Worm (Caenorhabditis elegans) whole organism, L2 larva: Measurements from ENCODE around the gene ttr-47.

Source experiments
- egl-27 ChIP-seq: sonication (generic microtip); optimal IDR thresholded peaks from 3 replicates; lab custom pipeline; 2017; ENCODE audit warnings: missing biosample characterization, missing genetic modification reagents, missing genetic modification characterization
- sem-4 ChIP-seq: fragments of 150-350 bp; optimal IDR thresholded peaks from 2 replicates; lab custom pipeline; 2014; ENCODE audit warnings: missing biosample characterization, missing genetic modification reagents, missing genetic modification characterization
- zag-1 ChIP-seq: fragments of 150-350 bp; optimal IDR thresholded peaks from 2 replicates; lab custom pipeline; 2014; ENCODE audit warnings: missing biosample characterization, missing genetic modification characterization

Gene ttr-47

DNA sequence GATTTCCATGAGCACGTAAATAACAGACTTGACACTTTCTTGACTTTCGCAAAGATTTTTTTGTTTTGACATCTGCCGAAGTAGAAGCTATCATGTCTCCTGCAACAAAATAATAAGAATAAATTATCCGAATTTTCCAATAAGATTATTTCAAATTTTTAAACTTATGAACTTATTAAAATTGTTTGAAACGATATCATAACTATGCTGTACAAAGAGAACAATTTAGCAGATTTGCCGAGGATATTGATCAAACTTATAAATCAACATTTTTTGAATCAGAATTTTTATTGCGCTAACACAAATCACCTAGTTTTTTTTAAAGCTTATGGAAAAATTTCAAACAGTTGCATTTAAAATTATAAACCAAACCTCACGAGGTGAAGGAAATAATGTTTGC, 49.4 kb downstream of the ttr-47 start, which contains the start of gene nhr-195:
nhr-195 (minus strand) TSS at position 101 of the 400 bp plus-strand sequence.
- TF ChIP-seq zag-1 (tag; lab: Kevin White, UChicago): no peak
- TF ChIP-seq egl-27 (tag; lab: Kevin White, UChicago): no peak
- TF ChIP-seq sem-4 (tag; lab: Kevin White, UChicago): no peak
